Worm (Caenorhabditis elegans) whole organism, early embryonic: ENCODE measurements around the gene sgn-1.

Source experiments
- ama-1 ChIP-seq: fragments of 150-350 bp; optimal IDR thresholded peaks from 2 replicates; lab custom pipeline; 2014
- ceh-13 ChIP-seq: fragments of 200-800 bp; sonication (Bioruptor generic); optimal IDR thresholded peaks from 2 replicates; lab custom pipeline; 2018; ENCODE audit warnings: mild to moderate bottlenecking, missing genetic modification characterization, missing compliant biosample characterization
- flt-1 ChIP-seq: fragments of 200-800 bp; sonication (Bioruptor generic); IDR thresholded peaks from 2 replicates; pipeline ENCODE4 v1.3.6; 2022; ENCODE audit warnings: missing genetic modification characterization, missing compliant biosample characterization
- tbx-37 ChIP-seq: fragments of 200-800 bp; sonication (Bioruptor generic); conservative IDR thresholded peaks from 2 replicates; pipeline ENCODE4 v1.3.6; 2022; ENCODE audit warnings: missing genetic modification reagents, missing genetic modification characterization, missing compliant biosample characterization
- tra-4 ChIP-seq: sonication (generic microtip); optimal IDR thresholded peaks from 2 replicates; lab custom pipeline; 2017; ENCODE audit warnings: missing genetic modification characterization, missing compliant biosample characterization

DNA sequence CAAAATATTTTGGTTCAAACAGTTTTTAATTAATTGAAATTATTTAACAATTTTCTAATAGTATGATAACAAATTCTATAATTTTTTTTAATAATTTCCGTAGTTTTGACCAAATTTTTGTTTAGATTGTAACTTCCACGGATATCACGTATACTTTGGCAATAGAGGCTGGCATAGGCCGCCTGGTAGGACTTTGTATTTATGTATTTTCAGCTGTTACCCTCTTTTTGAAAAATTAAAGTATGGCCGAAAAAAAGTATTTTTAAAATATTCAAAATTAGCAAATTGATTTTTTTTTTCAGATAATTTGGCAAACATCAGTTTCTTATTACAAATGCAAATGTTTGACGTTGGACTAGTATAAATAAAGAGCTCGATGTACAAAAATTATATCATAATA, 17.0 kb downstream of the sgn-1 start, which contains the start of the genes nsph-1.1 and K08F8.15:
- TF ChIP-seq flt-1 (GFP tag; lab: Robert Waterston, UW), result no peak
- no peak for TF ChIP-seq ama-1
- no peak for TF ChIP-seq tbx-37 (GFP tag; lab: Robert Waterston, UW)
- no peak for TF ChIP-seq tra-4 (tag; lab: Kevin White, UChicago)
- no peak for TF ChIP-seq ceh-13 (GFP tag; lab: Kevin White, UChicago)
